Worm (Caenorhabditis elegans): ENCODE results near the gene col-77.

col-77 gene

ce11 chrII:8327450-8327849 lies 31.7 kb downstream of the col-77 start:
- no peak for TF ChIP-seq fos-1 (tag; optimal IDR thresholded peaks at IDR 0.05)
- TF ChIP-seq unc-62 (GFP tag; optimal IDR thresholded peaks at IDR 0.05): no peak

ce11 chrII:8326228-8326960 lies 32.8 kb downstream of the col-77 start:
- TF ChIP-seq lin-11 (tag; optimal IDR thresholded peaks at IDR 0.05) (no peak), unc-62 (GFP tag; optimal IDR thresholded peaks at IDR 0.05) (no peak), ztf-1 (GFP tag; conservative IDR thresholded peaks at IDR 0.05) (no peak), elt-3 (tag; optimal IDR thresholded peaks at IDR 0.05) (no peak), ztf-11 (tag; optimal IDR thresholded peaks at IDR 0.05) (no peak), gmeb-1 (tag; optimal IDR thresholded peaks at IDR 0.05) (no peak), peb-1 (tag; optimal IDR thresholded peaks at IDR 0.05) (no peak), unc-39 (tag; optimal IDR thresholded peaks at IDR 0.05) (no peak), skn-1 (tag; optimal IDR thresholded peaks at IDR 0.05) (no peak), nhr-25 (tag; optimal IDR thresholded peaks at IDR 0.05) (no peak), ZK546.5 (tag; optimal IDR thresholded peaks at IDR 0.05) (no peak), egl-27 (tag; optimal IDR thresholded peaks at IDR 0.05) (no peak), nhr-21 (tag; optimal IDR thresholded peaks at IDR 0.05) (no peak), alr-1 (tag; optimal IDR thresholded peaks at IDR 0.05) (no peak), Y55F3AM.14 (GFP tag; optimal IDR thresholded peaks at IDR 0.05) (no peak), ceh-82 (tag; optimal IDR thresholded peaks at IDR 0.05) (no peak)

- TF ChIP-seq mdl-1 (tag; optimal IDR thresholded peaks at IDR 0.05) (no peak), ztf-1 (GFP tag; conservative IDR thresholded peaks at IDR 0.05) (no peak), elt-3 (tag; optimal IDR thresholded peaks at IDR 0.05) (no peak), nhr-11 (tag; optimal IDR thresholded peaks at IDR 0.05) (no peak), ceh-82 (tag; optimal IDR thresholded peaks at IDR 0.05) (no peak), lsy-2 (tag; optimal IDR thresholded peaks at IDR 0.05) (peak in 1 of 2 experiments; percentile 70), mbf-1 (tag; optimal IDR thresholded peaks at IDR 0.05) (no peak), gmeb-1 (tag; optimal IDR thresholded peaks at IDR 0.05) (peak; percentile 55), ZK546.5 (tag; optimal IDR thresholded peaks at IDR 0.05) (no peak), lin-11 (tag; optimal IDR thresholded peaks at IDR 0.05) (peak; percentile 54), lin-13 (GFP tag; optimal IDR thresholded peaks at IDR 0.05) (peak; percentile 17), ceh-16 (tag; optimal IDR thresholded peaks at IDR 0.05) (no peak), crh-2 (tag; optimal IDR thresholded peaks at IDR 0.05) (peak; percentile 13), snpc-4 (tag; optimal IDR thresholded peaks at IDR 0.05) (no peak), nhr-21 (tag; optimal IDR thresholded peaks at IDR 0.05) (peak; percentile 18), nhr-129 (tag; optimal IDR thresholded peaks at IDR 0.05) (peak; percentile 66), aly-2 (tag; optimal IDR thresholded peaks at IDR 0.05) (no peak), nhr-25 (tag; optimal IDR thresholded peaks at IDR 0.05) (no peak), Y55F3AM.14 (GFP tag; optimal IDR thresholded peaks at IDR 0.05) (no peak), ama-1 (optimal IDR thresholded peaks at IDR 0.05) (no peak), fos-1 (tag; optimal IDR thresholded peaks at IDR 0.05) (no peak), mab-5 (tag; optimal IDR thresholded peaks at IDR 0.05) (no peak), R02D3.7 (tag; optimal IDR thresholded peaks at IDR 0.05) (no peak), dmd-4 (tag; optimal IDR thresholded peaks at IDR 0.05) (no peak), elt-1 (tag; optimal IDR thresholded peaks at IDR 0.05) (no peak), unc-62 (GFP tag; optimal IDR thresholded peaks at IDR 0.05) (no peak), alr-1 (tag; optimal IDR thresholded peaks at IDR 0.05) (no peak), sma-3 (GFP tag; optimal IDR thresholded peaks at IDR 0.05) (peak; percentile 47), sem-4 (tag; optimal IDR thresholded peaks at IDR 0.05) (no peak), unc-39 (tag; optimal IDR thresholded peaks at IDR 0.05) (no peak), ztf-4 (tag; optimal IDR thresholded peaks at IDR 0.05) (no peak), lin-39 (tag; optimal IDR thresholded peaks at IDR 0.05) (no peak), unc-55 (GFP tag; optimal IDR thresholded peaks at IDR 0.05) (peak; percentile 69), nhr-12 (tag; optimal IDR thresholded peaks at IDR 0.05) (no peak), skn-1 (tag; optimal IDR thresholded peaks at IDR 0.05) (peak; percentile 42), nhr-10 (tag; optimal IDR thresholded peaks at IDR 0.05) (no peak), nhr-23 (tag; optimal IDR thresholded peaks at IDR 0.05) (no peak), C34F6.9 (tag; optimal IDR thresholded peaks at IDR 0.05) (peak; percentile 43), peb-1 (tag; optimal IDR thresholded peaks at IDR 0.05) (no peak), F13H6.1 (tag; optimal IDR thresholded peaks at IDR 0.05) (peak; percentile 8), nhr-237 (tag; optimal IDR thresholded peaks at IDR 0.05) (no peak)
These were observed 34.1 kb downstream of the col-77 start, which contains the start of the genes ran-3 and C26D10.3 for ce11 chrII:8325002-8325539. Gene ran-3 (minus strand): TSS chrII:8325052. Gene C26D10.3 (plus strand): TSS chrII:8325386.

Data from whole organism, L2 larva.